Worm (Caenorhabditis elegans) whole organism, mixed stage, embryonic: ENCODE data around the gene rpn-7.

Source experiments
- ces-1 ChIP-seq: fragments of 150-350 bp; optimal IDR thresholded peaks from 2 replicates; lab custom pipeline; 2014; ENCODE audit warnings: missing biosample characterization, missing genetic modification reagents, missing genetic modification characterization
- nhr-237 ChIP-seq: fragments of 150-350 bp; optimal IDR thresholded peaks from 2 replicates; lab custom pipeline; 2014; ENCODE audit warnings: missing biosample characterization, missing genetic modification characterization
- sptf-1 ChIP-seq: sonication (generic microtip); optimal IDR thresholded peaks from 2 replicates; lab custom pipeline; 2017; ENCODE audit warnings: mild to moderate bottlenecking, missing genetic modification characterization, moderate library complexity, missing compliant biosample characterization
- unc-39 ChIP-seq: fragments of 150-350 bp; optimal IDR thresholded peaks from 2 replicates; lab custom pipeline; 2014; ENCODE audit warnings: missing biosample characterization, missing genetic modification characterization
- unc-62 ChIP-seq: fragments of 150-350 bp; optimal IDR thresholded peaks from 2 replicates; lab custom pipeline; 2014; ENCODE audit warnings: missing biosample characterization, missing genetic modification reagents, missing genetic modification characterization
- ztf-11 ChIP-seq: fragments of 150-350 bp; optimal IDR thresholded peaks from 2 replicates; lab custom pipeline; 2014; ENCODE audit warnings: missing biosample characterization, missing genetic modification characterization

DNA sequence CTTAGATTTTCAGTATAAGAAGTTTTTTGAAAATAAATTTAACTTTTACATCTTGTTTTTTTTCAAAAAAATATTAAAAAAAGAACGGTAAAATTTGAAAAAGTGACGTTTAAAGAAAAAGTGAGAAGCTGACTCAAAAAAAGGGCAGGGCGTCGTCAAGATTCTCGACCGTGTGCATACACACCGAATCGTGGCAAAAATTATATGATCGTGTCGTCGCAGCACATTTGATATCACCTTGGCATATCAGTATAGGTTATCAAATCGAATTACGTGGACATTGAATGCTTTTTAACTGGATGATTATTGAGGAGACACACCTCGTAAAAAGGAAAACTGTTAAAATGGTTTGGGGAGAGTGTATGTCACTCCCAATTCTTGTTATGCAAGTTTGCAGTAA lies 16.6 kb downstream of the rpn-7 start:
- TF ChIP-seq ztf-11 (tag; lab: Kevin White, UChicago) (no peak), ces-1 (GFP tag; lab: Kevin White, UChicago) (no peak), sptf-1 (no peak), unc-39 (tag; lab: Kevin White, UChicago) (no peak), nhr-237 (tag; lab: Kevin White, UChicago) (no peak), unc-62 (GFP tag; lab: Kevin White, UChicago) (no peak)
